Fruit fly (Drosophila melanogaster) whole organism, pupa: ENCODE measurements around the gene CanA1.
A peak's percentile ranks its signal among the peaks of the same experiment; 100 is the strongest.

Source experiments
- CG10348 ChIP-seq: fragments of 200-800 bp; sonication (Bioruptor generic); IDR thresholded peaks from 2 replicates; pipeline ENCODE4 v1.3.6; 2022; ENCODE audit warnings: missing biosample characterization, missing genetic modification characterization
- CG12605 ChIP-seq: fragments of 200-800 bp; sonication (Bioruptor generic); IDR thresholded peaks from 2 replicates; pipeline ENCODE4 v1.3.6; 2022; ENCODE audit warnings: missing biosample characterization, missing genetic modification characterization
- CG13204 ChIP-seq: fragments of 200-800 bp; sonication (Bioruptor generic); optimal IDR thresholded peaks from 2 replicates; lab custom pipeline; 2018; ENCODE audit warnings: missing biosample characterization, mild to moderate bottlenecking, missing genetic modification characterization, moderate library complexity
- CG14655 ChIP-seq: fragments of 200-800 bp; sonication (Bioruptor generic); optimal IDR thresholded peaks from 3 replicates; lab custom pipeline; 2017; ENCODE audit warnings: mild to moderate bottlenecking, missing biosample characterization, missing genetic modification reagents, missing genetic modification characterization
- CG15710 ChIP-seq: fragments of 200-800 bp; sonication (Bioruptor generic); optimal IDR thresholded peaks from 2 replicates; lab custom pipeline; 2018; ENCODE audit warnings: missing biosample characterization, mild to moderate bottlenecking, missing genetic modification characterization, moderate library complexity
- CG17806 ChIP-seq: fragments of 200-800 bp; sonication (Bioruptor generic); optimal IDR thresholded peaks from 2 replicates; lab custom pipeline; 2018; ENCODE audit warnings: missing biosample characterization, mild to moderate bottlenecking, missing genetic modification characterization, moderate library complexity
- CG32121 ChIP-seq: fragments of 200-800 bp; sonication (Bioruptor generic); IDR thresholded peaks from 2 replicates; pipeline ENCODE4 v1.3.6; 2022; ENCODE audit warnings: missing biosample characterization, missing genetic modification characterization
- CG34367 ChIP-seq: fragments of 200-800 bp; sonication (Bioruptor generic); optimal IDR thresholded peaks from 2 replicates; lab custom pipeline; 2018; ENCODE audit warnings: missing biosample characterization, mild to moderate bottlenecking, missing genetic modification characterization
- CG4496 ChIP-seq: fragments of 200-800 bp; sonication (Bioruptor generic); IDR thresholded peaks from 3 replicates; pipeline ENCODE4 v1.3.6; 2022; ENCODE audit warnings: missing biosample characterization, missing genetic modification characterization
- CG8159 ChIP-seq: fragments of 200-800 bp; sonication (Bioruptor generic); optimal IDR thresholded peaks from 3 replicates; lab custom pipeline; 2018; ENCODE audit warnings: missing biosample characterization, mild to moderate bottlenecking, missing genetic modification characterization, moderate library complexity
- CG8301 ChIP-seq: fragments of 200-800 bp; sonication (Bioruptor generic); optimal IDR thresholded peaks from 2 replicates; lab custom pipeline; 2018; ENCODE audit warnings: missing biosample characterization, mild to moderate bottlenecking, missing genetic modification characterization
- CG9948 ChIP-seq: fragments of 200-800 bp; sonication (Bioruptor generic); optimal IDR thresholded peaks from 2 replicates; lab custom pipeline; 2018; ENCODE audit warnings: missing biosample characterization, mild to moderate bottlenecking, missing genetic modification characterization, moderate library complexity
- D1 ChIP-seq: fragments of 200-800 bp; sonication (Bioruptor generic); optimal IDR thresholded peaks from 2 replicates; lab custom pipeline; 2018; ENCODE audit warnings: missing biosample characterization, mild to moderate bottlenecking, missing genetic modification characterization, moderate library complexity
- EcR ChIP-seq: fragments of 200-800 bp; sonication (Bioruptor generic); optimal IDR thresholded peaks from 3 replicates; lab custom pipeline; 2019; ENCODE audit warnings: missing biosample characterization, missing genetic modification characterization, mild to moderate bottlenecking, moderate library complexity, missing genetic modification reagents
- Ets98B ChIP-seq: fragments of 200-800 bp; sonication (Bioruptor generic); IDR thresholded peaks from 2 replicates; pipeline ENCODE4 v1.3.6; 2022; ENCODE audit warnings: missing biosample characterization, missing genetic modification characterization
- Pif1A ChIP-seq: fragments of 200-800 bp; sonication (Bioruptor generic); optimal IDR thresholded peaks from 3 replicates; lab custom pipeline; 2016; ENCODE audit warnings: missing biosample characterization, missing genetic modification characterization
- Pif1B ChIP-seq: fragments of 200-800 bp; sonication (Bioruptor generic); optimal IDR thresholded peaks from 3 replicates; lab custom pipeline; 2016; ENCODE audit warnings: missing biosample characterization, missing genetic modification characterization
- Snoo ChIP-seq: fragments of 200-800 bp; sonication (Bioruptor generic); optimal IDR thresholded peaks from 3 replicates; lab custom pipeline; 2017; ENCODE audit warnings: missing biosample characterization, mild to moderate bottlenecking, missing genetic modification characterization, inconsistent platforms
- fd96Ca ChIP-seq: fragments of 200-800 bp; sonication (Bioruptor generic); IDR thresholded peaks from 3 replicates; pipeline ENCODE4 v1.3.6; 2022; ENCODE audit warnings: missing biosample characterization, missing genetic modification characterization
- gl ChIP-seq: fragments of 200-800 bp; sonication (Bioruptor generic); optimal IDR thresholded peaks from 2 replicates; lab custom pipeline; 2018; ENCODE audit warnings: missing biosample characterization, mild to moderate bottlenecking, missing genetic modification characterization
- rn ChIP-seq: fragments of 200-800 bp; sonication (Bioruptor generic); IDR thresholded peaks from 2 replicates; pipeline ENCODE4 v1.3.6; 2022; ENCODE audit warnings: missing biosample characterization, missing genetic modification characterization

Gene CanA1

DNA sequence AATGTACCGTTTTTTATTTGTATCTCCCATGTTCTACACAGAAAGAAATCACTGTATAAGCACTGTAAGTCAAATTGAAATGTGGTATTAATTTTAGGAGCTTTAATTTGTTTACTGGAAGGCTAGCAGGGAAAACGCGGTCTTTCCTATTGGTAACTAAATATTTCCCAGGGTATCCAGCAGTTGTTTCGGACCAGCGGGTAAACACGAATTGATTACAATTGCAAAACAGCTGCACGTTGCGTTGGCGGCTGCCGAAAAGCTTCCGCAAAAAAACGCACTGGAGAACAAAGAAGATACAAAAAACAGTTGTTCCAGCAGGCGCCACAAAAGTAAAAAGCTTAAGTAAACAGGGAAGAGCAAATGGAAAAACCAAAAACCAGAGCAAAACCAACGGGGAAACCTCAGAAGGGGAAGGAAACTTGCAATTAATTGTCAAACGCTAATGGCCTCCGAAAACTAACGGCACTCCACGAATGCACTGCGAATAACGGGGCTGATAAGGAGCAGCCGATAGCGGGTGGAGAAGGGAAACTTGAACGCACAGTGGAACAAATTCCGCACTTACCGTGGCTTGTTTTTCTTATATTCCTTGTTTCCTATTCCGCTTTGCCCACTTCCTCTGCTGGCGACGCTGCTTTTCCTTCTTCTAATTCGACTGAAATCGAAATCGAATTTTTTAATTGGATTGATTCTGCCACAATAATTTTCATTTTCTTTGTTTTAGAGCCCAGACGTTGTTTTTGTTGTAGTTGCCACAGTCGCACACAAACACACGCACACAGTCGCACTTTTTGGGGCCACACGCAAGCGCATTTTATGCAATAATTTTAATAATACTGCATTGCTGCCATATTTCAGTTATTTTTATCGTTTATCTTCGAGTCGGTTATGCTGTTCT lies 20.9 kb downstream of the CanA1 start:
- TF ChIP-seq EcR (GFP tag; lab: Kevin White, UChicago), result no peak
- peak; percentile 86 for TF ChIP-seq fd96Ca (GFP tag; lab: Robert Waterston, UW)
- peak; percentile 26 for TF ChIP-seq CG17806 (tag; lab: Kevin White, UChicago)
- TF ChIP-seq Ets98B (GFP tag; lab: Robert Waterston, UW), result peak; percentile 75
- no peak for TF ChIP-seq Snoo
- TF ChIP-seq gl (tag; lab: Kevin White, UChicago), result no peak
- TF ChIP-seq CG32121 (GFP tag; lab: Robert Waterston, UW), result peak; percentile 48; the same call in 1 of the 2 replicates
- peak; percentile 38 for TF ChIP-seq Pif1A (GFP tag; lab: Kevin White, UChicago)
- TF ChIP-seq CG4496, result peak; percentile 78
- TF ChIP-seq CG12605 (GFP tag; lab: Robert Waterston, UW), result peak; percentile 70; the same call in 1 of the 2 replicates
- TF ChIP-seq CG14655 (GFP tag; lab: Kevin White, UChicago), result peak; percentile 60
- TF ChIP-seq CG34367, result no peak
- peak; percentile 37 for TF ChIP-seq CG8301 (tag; lab: Kevin White, UChicago)
- TF ChIP-seq rn, result peak; percentile 33; the same call in 1 of the 2 replicates
- peak; percentile 24 for TF ChIP-seq CG8159 (tag; lab: Kevin White, UChicago)

DNA sequence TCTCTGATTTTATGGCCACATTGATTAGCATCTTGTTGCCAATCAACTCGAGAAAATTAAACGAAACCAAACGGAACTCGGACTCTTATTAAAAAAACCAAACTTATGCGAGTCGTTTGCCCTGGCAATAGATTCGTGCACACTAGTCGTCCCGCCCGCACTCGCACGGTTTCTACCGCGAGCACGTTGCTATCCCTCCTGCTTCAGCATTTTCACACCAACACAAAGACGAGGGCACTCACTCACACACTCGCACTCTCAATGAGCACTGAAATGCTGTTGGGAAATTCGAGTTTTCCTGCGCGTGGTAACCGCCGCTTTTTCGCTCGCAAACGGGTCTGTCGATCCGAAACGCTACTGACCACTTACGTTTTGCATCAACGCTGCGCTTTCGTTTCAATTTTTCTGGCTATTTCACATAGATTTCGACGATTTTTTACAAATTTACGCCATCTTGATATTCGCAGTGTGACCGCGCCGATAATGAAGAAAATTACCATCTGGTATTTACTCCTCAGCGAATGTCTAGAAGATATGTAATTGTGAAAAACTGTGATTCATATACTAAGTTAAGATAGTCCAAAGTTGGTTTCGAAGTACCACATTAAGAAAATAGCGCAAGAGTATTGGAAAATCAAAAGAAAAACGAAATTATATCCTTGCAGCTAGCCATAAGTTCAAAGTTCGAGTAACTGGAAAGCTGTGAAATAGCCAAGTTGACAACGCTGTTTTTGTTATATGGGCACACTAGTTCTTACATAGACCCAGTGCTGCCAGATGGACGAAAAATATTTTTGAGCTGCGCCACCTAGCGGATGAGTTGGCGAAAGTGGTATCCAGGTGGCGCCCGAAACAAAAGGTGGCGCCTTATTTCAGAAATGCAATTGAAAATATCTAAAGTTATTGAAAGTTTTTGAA lies 21.8 kb downstream of the CanA1 start, which contains the start of gene dco:
Gene dco, minus strand, starts transcription at position 503 of the 918 bp plus-strand sequence.
- no peak for TF ChIP-seq Pif1B (GFP tag; lab: Kevin White, UChicago)
- peak; percentile 22 for TF ChIP-seq CG17806 (tag; lab: Kevin White, UChicago)
- 0 out of 2 replicates have a peak, but pooled peaks have one; percentile 21 for TF ChIP-seq Ets98B (GFP tag; lab: Robert Waterston, UW)
- TF ChIP-seq CG4496, result peak; percentile 58

DNA sequence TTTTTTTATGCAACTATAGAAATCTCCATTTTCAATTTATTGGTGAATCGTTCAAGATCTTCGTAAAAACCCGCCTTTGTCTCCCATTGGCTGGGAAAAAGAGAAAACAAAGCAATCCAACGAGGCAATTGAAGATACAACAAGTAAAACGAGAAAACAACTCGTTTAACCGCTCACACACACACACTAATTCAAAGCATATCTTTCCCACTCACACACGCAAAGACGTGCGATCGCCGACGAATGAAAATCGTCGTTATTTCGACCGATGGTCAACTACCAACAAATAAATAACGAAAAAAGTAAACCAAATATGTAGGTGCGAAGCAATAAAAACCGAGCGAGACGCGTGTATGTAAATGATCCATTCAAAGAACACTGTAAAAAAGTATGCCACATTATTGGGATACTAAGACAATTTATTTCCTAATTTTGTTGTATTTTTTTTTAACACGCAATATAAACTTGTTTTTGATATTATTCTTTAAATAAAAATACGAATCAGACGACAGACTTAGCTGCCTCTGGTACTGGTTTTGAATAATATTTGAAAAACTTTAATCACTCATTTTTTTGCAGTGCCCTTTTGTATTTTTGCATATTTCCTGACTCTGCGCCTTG lies 23.3 kb downstream of the CanA1 start:
- peak; percentile 59 for TF ChIP-seq Snoo
- TF ChIP-seq CG14655 (GFP tag; lab: Kevin White, UChicago), result peak; percentile 57
- TF ChIP-seq Pif1A (GFP tag; lab: Kevin White, UChicago), result peak; percentile 89
- TF ChIP-seq Ets98B (GFP tag; lab: Robert Waterston, UW), result peak; percentile 84
- TF ChIP-seq D1 (tag; lab: Kevin White, UChicago), result no peak
- peak; percentile 79 for TF ChIP-seq CG15710
- peak; percentile 89 for TF ChIP-seq CG4496
- TF ChIP-seq CG34367, result peak; percentile 88
- peak; percentile 72 for TF ChIP-seq CG8159 (tag; lab: Kevin White, UChicago)
- no peak for TF ChIP-seq CG10348 (GFP tag; lab: Robert Waterston, UW)
- TF ChIP-seq EcR (GFP tag; lab: Kevin White, UChicago), result peak; percentile 1
- no peak; the same call in 1 of the 2 replicates for TF ChIP-seq rn
- TF ChIP-seq CG17806 (tag; lab: Kevin White, UChicago), result peak; percentile 70
- peak; percentile 75; the same call in 2 of the 3 replicates for TF ChIP-seq fd96Ca (GFP tag; lab: Robert Waterston, UW)
- peak; percentile 93 for TF ChIP-seq CG12605 (GFP tag; lab: Robert Waterston, UW)
- peak; percentile 84 for TF ChIP-seq Pif1B (GFP tag; lab: Kevin White, UChicago)
- peak; percentile 78 for TF ChIP-seq CG13204 (GFP tag; lab: Kevin White, UChicago)
- peak; percentile 97 for TF ChIP-seq gl (tag; lab: Kevin White, UChicago)
- peak; percentile 79 for TF ChIP-seq CG32121 (GFP tag; lab: Robert Waterston, UW)
- peak; percentile 42 for TF ChIP-seq CG8301 (tag; lab: Kevin White, UChicago)
- peak; percentile 44 for TF ChIP-seq CG9948 (tag; lab: Kevin White, UChicago)

DNA sequence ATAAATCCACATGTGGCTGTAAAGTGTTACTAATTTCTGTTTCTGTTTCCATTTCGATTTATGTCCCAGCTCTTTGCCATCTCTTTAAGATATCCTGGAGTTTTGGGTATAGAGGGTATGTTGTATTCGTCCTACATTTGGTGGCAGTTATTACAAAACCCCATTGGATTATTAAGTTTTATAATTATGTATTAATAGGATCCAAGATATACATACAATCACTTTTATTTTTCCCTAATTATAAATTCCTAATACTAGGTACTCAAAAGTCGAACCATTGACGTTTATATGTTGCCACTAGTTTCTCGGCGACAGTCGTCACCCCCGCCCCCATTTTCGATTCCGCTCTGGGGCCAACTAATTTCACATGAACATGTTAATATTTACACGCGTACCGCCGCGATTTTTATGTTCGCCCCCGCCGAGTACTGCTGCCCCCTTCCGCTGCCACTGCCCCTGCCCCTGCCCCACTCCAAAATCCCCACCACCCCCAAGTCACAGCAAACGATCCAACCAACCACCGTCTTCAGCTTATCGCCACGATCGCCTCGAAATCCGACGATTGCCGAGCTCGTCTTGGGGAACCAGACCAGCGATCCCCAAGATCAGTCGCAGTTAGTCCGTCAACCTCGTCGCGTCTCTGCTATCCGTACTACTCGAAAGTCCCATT lies 25.6 kb downstream of the CanA1 start, which contains the start of gene Sox100B:
Gene Sox100B, plus strand, starts transcription at position 601 of the 670 bp plus-strand sequence.
- peak; percentile 25 for TF ChIP-seq CG9948 (tag; lab: Kevin White, UChicago)
- no peak for TF ChIP-seq CG10348 (GFP tag; lab: Robert Waterston, UW)
- peak; percentile 14 for TF ChIP-seq CG8159 (tag; lab: Kevin White, UChicago)
- TF ChIP-seq, all 21 proteins: peak for 2

DNA sequence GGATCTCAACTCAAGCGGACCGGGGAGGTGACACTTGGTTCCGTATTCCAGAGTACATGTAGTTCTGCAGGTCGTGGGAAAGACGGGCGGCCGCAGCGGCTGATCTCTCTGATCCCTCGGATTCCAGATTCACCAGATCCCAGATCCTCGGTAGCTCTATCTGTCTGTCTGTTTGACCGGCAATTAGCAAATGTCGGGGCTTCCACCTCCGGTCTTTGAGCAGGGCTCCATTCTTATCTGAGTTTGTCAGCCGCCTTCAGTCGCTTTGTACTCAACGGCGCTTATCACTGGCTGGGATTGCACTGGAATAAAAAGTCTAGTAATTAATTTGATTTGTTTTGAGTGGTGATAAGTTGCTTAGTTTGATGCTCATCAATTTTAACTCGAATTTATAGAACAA lies 27.2 kb downstream of the CanA1 start:
- TF ChIP-seq CG8301 (tag; lab: Kevin White, UChicago) (peak; percentile 23), CG9948 (tag; lab: Kevin White, UChicago) (peak; percentile 36), CG12605 (GFP tag; lab: Robert Waterston, UW) (no peak)
